Fruit fly (Drosophila melanogaster) whole organism, embryonic: ENCODE data around the gene CG9391.

Source experiments
- BEAF-32 ChIP-seq: fragments of 200-800 bp; sonication (Bioruptor generic); optimal IDR thresholded peaks from 3 replicates; lab custom pipeline; 2017; ENCODE audit warnings: missing biosample characterization, missing genetic modification characterization, mild to moderate bottlenecking, moderate library complexity, missing genetic modification reagents
- CG10267 ChIP-seq: fragments of 200-800 bp; sonication (Bioruptor generic); optimal IDR thresholded peaks from 2 replicates; lab custom pipeline; 2018; ENCODE audit warnings: missing biosample characterization, mild to moderate bottlenecking, missing genetic modification characterization, moderate library complexity
- CG10565 ChIP-seq: fragments of 200-800 bp; sonication (Bioruptor generic); optimal IDR thresholded peaks from 3 replicates; lab custom pipeline; 2016; ENCODE audit warnings: missing biosample characterization, mild to moderate bottlenecking, missing genetic modification characterization
- CG11085 ChIP-seq: fragments of 200-800 bp; sonication (Bioruptor generic); IDR thresholded peaks from 2 replicates; pipeline ENCODE4 v1.3.6; 2022; ENCODE audit warnings: missing biosample characterization, missing genetic modification characterization
- CG11696 ChIP-seq: fragments of 200-800 bp; sonication (Bioruptor generic); IDR thresholded peaks from 2 replicates; pipeline ENCODE4 v1.3.6; 2022; ENCODE audit warnings: missing biosample characterization, missing genetic modification characterization
- CG12155 ChIP-seq: fragments of 200-800 bp; sonication (Bioruptor generic); optimal IDR thresholded peaks from 3 replicates; lab custom pipeline; 2016; ENCODE audit warnings: missing biosample characterization, missing genetic modification characterization
- CG12942 ChIP-seq: fragments of 200-800 bp; sonication (Bioruptor generic); optimal IDR thresholded peaks from 3 replicates; lab custom pipeline; 2016; ENCODE audit warnings: missing biosample characterization, missing genetic modification characterization
- CG16863 ChIP-seq: fragments of 200-800 bp; sonication (Bioruptor generic); optimal IDR thresholded peaks from 3 replicates; lab custom pipeline; 2016; ENCODE audit warnings: missing biosample characterization, missing genetic modification characterization
- CG17912 ChIP-seq: fragments of 200-800 bp; sonication (Bioruptor generic); optimal IDR thresholded peaks from 2 replicates; lab custom pipeline; 2018; ENCODE audit warnings: missing biosample characterization, mild to moderate bottlenecking, missing genetic modification characterization
- CG30020 ChIP-seq: fragments of 200-800 bp; optimal IDR thresholded peaks from 2 replicates; lab custom pipeline; 2019; ENCODE audit warnings: missing biosample characterization, mild to moderate bottlenecking, missing genetic modification characterization, moderate library complexity
- CG31441 ChIP-seq: fragments of 200-800 bp; sonication (Bioruptor generic); IDR thresholded peaks from 2 replicates; pipeline ENCODE4 v1.3.6; 2022; ENCODE audit warnings: missing biosample characterization, missing genetic modification characterization
- CG32532 ChIP-seq: fragments of 200-800 bp; sonication (Bioruptor generic); IDR thresholded peaks from 2 replicates; pipeline ENCODE4 v1.3.6; 2022; ENCODE audit warnings: missing biosample characterization, missing genetic modification characterization
- CG3407 ChIP-seq: fragments of 200-800 bp; sonication (Bioruptor generic); optimal IDR thresholded peaks from 2 replicates; lab custom pipeline; 2018; ENCODE audit warnings: missing biosample characterization, mild to moderate bottlenecking, missing genetic modification characterization
- CG4282 ChIP-seq: fragments of 200-800 bp; sonication (Bioruptor generic); optimal IDR thresholded peaks from 2 replicates; lab custom pipeline; 2016; ENCODE audit warnings: missing biosample characterization, missing genetic modification characterization
- CG4820 ChIP-seq: fragments of 200-800 bp; sonication (Bioruptor generic); optimal IDR thresholded peaks from 3 replicates; lab custom pipeline; 2016; ENCODE audit warnings: missing biosample characterization, missing genetic modification characterization
- CG7357 ChIP-seq: fragments of 200-800 bp; sonication (Bioruptor generic); IDR thresholded peaks from 3 replicates; pipeline ENCODE4 v1.3.6; 2022; ENCODE audit warnings: missing biosample characterization, missing genetic modification characterization
- CG8924 ChIP-seq: fragments of 200-800 bp; optimal IDR thresholded peaks from 3 replicates; lab custom pipeline; 2019; ENCODE audit warnings: missing biosample characterization, mild to moderate bottlenecking, missing genetic modification characterization, moderate library complexity
- CG8944 ChIP-seq: fragments of 200-800 bp; sonication (Bioruptor generic); optimal IDR thresholded peaks from 3 replicates; lab custom pipeline; 2016; ENCODE audit warnings: missing biosample characterization, missing genetic modification characterization
- CG9609 ChIP-seq: fragments of 200-800 bp; sonication (Bioruptor generic); optimal IDR thresholded peaks from 3 replicates; lab custom pipeline; 2016; ENCODE audit warnings: missing biosample characterization, missing genetic modification characterization
- CHES-1-like ChIP-seq: fragments of 200-800 bp; sonication (Bioruptor generic); optimal IDR thresholded peaks from 2 replicates; lab custom pipeline; 2016; ENCODE audit warnings: missing biosample characterization, missing genetic modification characterization
- D19B ChIP-seq: fragments of 200-800 bp; sonication (Bioruptor generic); optimal IDR thresholded peaks from 2 replicates; lab custom pipeline; 2017; ENCODE audit warnings: missing biosample characterization, mild to moderate bottlenecking, missing genetic modification characterization
- Dek ChIP-seq: fragments of 200-800 bp; sonication (Bioruptor generic); optimal IDR thresholded peaks from 3 replicates; lab custom pipeline; 2019; ENCODE audit warnings: missing biosample characterization, mild to moderate bottlenecking, missing genetic modification characterization, moderate library complexity
- ERR ChIP-seq: fragments of 200-800 bp; sonication (Bioruptor generic); optimal IDR thresholded peaks from 2 replicates; lab custom pipeline; 2016; ENCODE audit warnings: missing biosample characterization, missing genetic modification characterization
- Ets65A ChIP-seq: fragments of 200-800 bp; sonication (Bioruptor generic); peaks from one replicate; lab custom pipeline; 2016; ENCODE audit warnings: missing biosample characterization, missing genetic modification characterization
- Ets97D ChIP-seq: fragments of 200-800 bp; sonication (Bioruptor generic); optimal IDR thresholded peaks from 3 replicates; lab custom pipeline; 2016; ENCODE audit warnings: missing biosample characterization, missing genetic modification characterization
- Lhr ChIP-seq: fragments of 200-800 bp; sonication (Bioruptor generic); optimal IDR thresholded peaks from 3 replicates; lab custom pipeline; 2017; ENCODE audit warnings: mild to moderate bottlenecking, missing biosample characterization, missing genetic modification reagents, missing genetic modification characterization
- MESR4 ChIP-seq: fragments of 200-800 bp; sonication (Bioruptor generic); optimal IDR thresholded peaks from 2 replicates; lab custom pipeline; 2018; ENCODE audit warnings: missing biosample characterization, mild to moderate bottlenecking, missing genetic modification characterization, moderate library complexity
- Max ChIP-seq: fragments of 200-800 bp; sonication (Bioruptor generic); optimal IDR thresholded peaks from 2 replicates; lab custom pipeline; 2016; ENCODE audit warnings: missing biosample characterization, mild to moderate bottlenecking, missing genetic modification characterization
- Mes4 ChIP-seq: fragments of 200-800 bp; sonication (Bioruptor generic); optimal IDR thresholded peaks from 2 replicates; lab custom pipeline; 2016; ENCODE audit warnings: missing biosample characterization, missing genetic modification characterization
- PHDP ChIP-seq: fragments of 200-800 bp; sonication (Bioruptor generic); optimal IDR thresholded peaks from 3 replicates; lab custom pipeline; 2018; ENCODE audit warnings: missing biosample characterization, mild to moderate bottlenecking, missing genetic modification characterization, moderate library complexity
- Pdp1 ChIP-seq, 2 experiments: fragments of 200-800 bp; sonication (Bioruptor generic); optimal IDR thresholded peaks; 3 replicates each; lab custom pipeline; 2016; ENCODE audit warnings: missing biosample characterization in 2 of 2, missing genetic modification characterization in 2 of 2, mild to moderate bottlenecking in 1 of 2, moderate library complexity in 1 of 2
- Rfx ChIP-seq: fragments of 200-800 bp; sonication (Bioruptor generic); IDR thresholded peaks from 2 replicates; pipeline ENCODE4 v1.3.6; 2022; ENCODE audit warnings: missing biosample characterization, missing genetic modification characterization
- Sry-δ ChIP-seq: fragments of 200-800 bp; sonication (Bioruptor generic); optimal IDR thresholded peaks from 2 replicates; lab custom pipeline; 2016; ENCODE audit warnings: missing biosample characterization, missing genetic modification characterization
- Stat92E ChIP-seq, 3 experiments: fragments of >200 bp in 2 of 3; fragments of 200-800 bp in 1 of 3; sonication (Bioruptor generic) in 1 of 3; optimal IDR thresholded peaks; 2 replicates each; lab custom pipeline; 2017 to 2019; ENCODE audit warnings: missing biosample characterization in 3 of 3, missing genetic modification characterization in 3 of 3, mild to moderate bottlenecking in 1 of 3, moderate library complexity in 1 of 3
- amos ChIP-seq: fragments of 200-800 bp; sonication (Bioruptor generic); IDR thresholded peaks from 2 replicates; pipeline ENCODE4 v1.3.6; 2022; ENCODE audit warnings: missing biosample characterization, missing genetic modification characterization; ENCODE audit not compliant: partially characterized antibody
- aop ChIP-seq: fragments of 200-800 bp; sonication (Bioruptor generic); IDR thresholded peaks from 2 replicates; pipeline ENCODE4 v1.3.6; 2022; ENCODE audit warnings: missing biosample characterization, missing genetic modification characterization
- ato ChIP-seq: fragments of 200-800 bp; sonication (Bioruptor generic); IDR thresholded peaks from 2 replicates; pipeline ENCODE4 v1.3.6; 2022; ENCODE audit warnings: missing biosample characterization, missing genetic modification characterization; ENCODE audit not compliant: partially characterized antibody
- chm ChIP-seq: fragments of 200-800 bp; sonication (Bioruptor generic); IDR thresholded peaks from 2 replicates; pipeline ENCODE4 v1.3.6; 2022; ENCODE audit warnings: missing biosample characterization, missing genetic modification characterization
- emc ChIP-seq: fragments of 200-800 bp; sonication (Bioruptor generic); optimal IDR thresholded peaks from 2 replicates; lab custom pipeline; 2016; ENCODE audit warnings: missing biosample characterization, missing genetic modification characterization
- gt ChIP-seq: fragments of 200-800 bp; sonication (Bioruptor generic); IDR thresholded peaks from 2 replicates; pipeline ENCODE4 v1.3.6; 2022; ENCODE audit warnings: missing biosample characterization, missing genetic modification characterization
- jing ChIP-seq: fragments of 200-800 bp; sonication (Bioruptor generic); optimal IDR thresholded peaks from 2 replicates; lab custom pipeline; 2018; ENCODE audit warnings: missing biosample characterization, mild to moderate bottlenecking, missing genetic modification characterization
- lbe ChIP-seq: fragments of 200-800 bp; sonication (Bioruptor generic); optimal IDR thresholded peaks from 2 replicates; lab custom pipeline; 2016; ENCODE audit warnings: missing biosample characterization, mild to moderate bottlenecking, missing genetic modification characterization
- nerfin-2 ChIP-seq: fragments of 200-800 bp; sonication (Bioruptor generic); IDR thresholded peaks from 2 replicates; pipeline ENCODE4 v1.3.6; 2022; ENCODE audit warnings: missing biosample characterization, missing genetic modification characterization; ENCODE audit not compliant: partially characterized antibody
- pita ChIP-seq: fragments of 200-800 bp; sonication (Bioruptor generic); optimal IDR thresholded peaks from 2 replicates; lab custom pipeline; 2017; ENCODE audit warnings: missing biosample characterization, mild to moderate bottlenecking, missing genetic modification characterization
- sna ChIP-seq: fragments of 200-800 bp; sonication (Bioruptor generic); IDR thresholded peaks from 2 replicates; pipeline ENCODE4 v1.3.6; 2022; ENCODE audit warnings: missing biosample characterization, missing genetic modification characterization; ENCODE audit not compliant: partially characterized antibody
- sob ChIP-seq: fragments of 200-800 bp; sonication (Bioruptor generic); IDR thresholded peaks from 2 replicates; pipeline ENCODE4 v1.3.6; 2022; ENCODE audit warnings: missing biosample characterization, missing genetic modification characterization
- ssp ChIP-seq: fragments of 200-800 bp; sonication (Bioruptor generic); IDR thresholded peaks from 2 replicates; pipeline ENCODE4 v1.3.6; 2022; ENCODE audit warnings: missing biosample characterization, missing genetic modification characterization
- stc ChIP-seq: fragments of 200-800 bp; sonication (Bioruptor generic); IDR thresholded peaks from 2 replicates; pipeline ENCODE4 v1.3.6; 2022; ENCODE audit warnings: missing biosample characterization, missing genetic modification characterization
- tna ChIP-seq: fragments of 200-800 bp; sonication (Bioruptor generic); IDR thresholded peaks from 2 replicates; pipeline ENCODE4 v1.3.6; 2022; ENCODE audit warnings: missing biosample characterization, missing genetic modification characterization; ENCODE audit not compliant: partially characterized antibody

CG9391 gene

DNA sequence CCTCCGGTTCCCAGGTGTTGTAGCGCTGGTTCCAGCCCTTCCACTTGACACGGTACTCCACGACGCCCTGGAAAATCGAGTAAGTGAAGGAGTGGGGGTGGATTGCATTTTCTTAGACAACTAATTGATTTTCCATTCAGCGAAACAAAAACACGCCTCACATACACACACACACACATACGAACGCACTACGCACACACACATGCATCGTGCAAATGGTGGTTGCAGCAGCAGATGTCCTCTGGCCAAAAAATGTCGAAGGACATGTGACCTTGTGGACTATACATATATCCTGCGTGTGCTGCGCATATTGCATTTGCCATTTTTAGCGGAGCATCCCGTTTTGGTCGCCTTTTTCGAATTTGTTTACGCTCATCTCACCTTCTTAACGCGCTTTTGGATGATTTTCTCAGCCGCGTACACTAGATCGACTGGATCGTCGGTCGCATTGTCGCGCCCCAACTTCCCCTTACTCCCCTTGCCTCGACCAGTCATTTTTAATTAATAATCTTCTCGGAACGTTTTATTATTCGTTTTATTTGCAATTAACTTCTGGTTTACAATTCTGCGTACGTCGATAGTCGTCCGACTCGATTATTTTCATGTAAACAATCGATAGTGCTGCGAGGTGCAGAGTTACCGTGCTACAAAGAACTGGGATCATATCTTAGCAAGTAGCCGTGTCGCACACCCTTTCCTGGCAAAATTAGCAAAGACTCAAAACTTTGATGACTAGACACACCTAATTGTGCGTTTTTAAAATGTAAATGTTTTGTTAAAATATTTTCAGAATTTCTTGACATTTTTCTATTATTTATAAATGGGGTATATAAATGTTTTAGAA, 49.5 kb upstream of the CG9391 start, which contains the start of gene Pc (continued):
- no peak for TF ChIP-seq PHDP (tag; lab: Kevin White, UChicago)
- no peak for TF ChIP-seq Mes4 (GFP tag; lab: Kevin White, UChicago)
- no peak for TF ChIP-seq CG31441 (GFP tag; lab: Robert Waterston, UW)
- no peak for TF ChIP-seq Stat92E (GFP tag; optimal IDR thresholded peaks at IDR 0.05; lab: Kevin White, UChicago)
- TF ChIP-seq CG7357, result no peak
- peak; percentile 30 for TF ChIP-seq Max (GFP tag; lab: Kevin White, UChicago)
- TF ChIP-seq CG16863 (GFP tag; lab: Kevin White, UChicago), result no peak
- peak; percentile 87 for TF ChIP-seq pita
- peak; percentile 86 for TF ChIP-seq Sry-δ (GFP tag; lab: Kevin White, UChicago)
- TF ChIP-seq gt, result no peak
- peak; percentile 92 for TF ChIP-seq amos (GFP tag; lab: Robert Waterston, UW)
- TF ChIP-seq emc (GFP tag; lab: Kevin White, UChicago), result no peak
- TF ChIP-seq CG4820 (GFP tag; lab: Kevin White, UChicago), result no peak
- TF ChIP-seq CG4282 (GFP tag; lab: Kevin White, UChicago), result peak; percentile 40
- no peak for TF ChIP-seq stc (GFP tag; lab: Robert Waterston, UW)
- TF ChIP-seq Dek (tag; lab: Kevin White, UChicago), result peak; percentile 39
- TF ChIP-seq MESR4 (GFP tag; lab: Kevin White, UChicago), result peak; percentile 59
- 0 out of 2 replicates have a peak, but pooled peaks have one; percentile 18 for TF ChIP-seq CG11085
- TF ChIP-seq Pdp1 (GFP tag; optimal IDR thresholded peaks at IDR 0.05; lab: Kevin White, UChicago), result no peak
- peak; percentile 91 for TF ChIP-seq Lhr (GFP tag; lab: Kevin White, UChicago)
- peak; percentile 49 for TF ChIP-seq CG12155 (GFP tag; lab: Kevin White, UChicago)
- peak; percentile 18 for TF ChIP-seq CG8924 (tag; lab: Kevin White, UChicago)
- TF ChIP-seq sob (GFP tag; lab: Robert Waterston, UW), result peak; percentile 48; the same call in 1 of the 2 replicates
- no peak for TF ChIP-seq lbe (GFP tag; lab: Kevin White, UChicago)
- peak; percentile 72; the same call in 1 of the 2 replicates for TF ChIP-seq ato (GFP tag; lab: Robert Waterston, UW)
- TF ChIP-seq jing (GFP tag; lab: Kevin White, UChicago), result no peak
- TF ChIP-seq CG32532, result no peak
- TF ChIP-seq sna (GFP tag; lab: Robert Waterston, UW), result peak; percentile 53; the same call in 1 of the 2 replicates
- no peak for TF ChIP-seq CG3407 (GFP tag; lab: Kevin White, UChicago)
- TF ChIP-seq CG11696 (GFP tag; lab: Robert Waterston, UW), result no peak
- peak; percentile 4 for TF ChIP-seq CG9609 (GFP tag; lab: Kevin White, UChicago)
- peak; percentile 82 for TF ChIP-seq CG30020
- TF ChIP-seq CG10565 (GFP tag; lab: Kevin White, UChicago), result no peak
- TF ChIP-seq ERR (GFP tag; lab: Kevin White, UChicago), result no peak
- peak; percentile 66 for TF ChIP-seq CHES-1-like (GFP tag; lab: Kevin White, UChicago)
- peak; percentile 92 for TF ChIP-seq BEAF-32
- peak; percentile 43 for TF ChIP-seq Rfx (GFP tag; lab: Robert Waterston, UW)
- peak; percentile 84 for TF ChIP-seq nerfin-2
- peak; percentile 4 for TF ChIP-seq Ets65A (GFP tag; lab: Kevin White, UChicago)
- 0 out of 2 replicates have a peak, but pooled peaks have one; percentile 12 for TF ChIP-seq ssp
- no peak for TF ChIP-seq CG8944
- TF ChIP-seq CG10267 (tag; lab: Kevin White, UChicago), result peak; percentile 61
- peak; percentile 69 for TF ChIP-seq tna (GFP tag; lab: Robert Waterston, UW)
- no peak for TF ChIP-seq D19B
- no peak for TF ChIP-seq CG12942
- TF ChIP-seq Ets97D (GFP tag; lab: Kevin White, UChicago), result peak; percentile 88
- no peak for TF ChIP-seq aop
- TF ChIP-seq chm (GFP tag; lab: Robert Waterston, UW), result no peak
- TF ChIP-seq CG17912 (GFP tag; lab: Kevin White, UChicago), result no peak
